Worm (Caenorhabditis elegans): ENCODE results near the gene M106.3.

M106.3 gene

DNA sequence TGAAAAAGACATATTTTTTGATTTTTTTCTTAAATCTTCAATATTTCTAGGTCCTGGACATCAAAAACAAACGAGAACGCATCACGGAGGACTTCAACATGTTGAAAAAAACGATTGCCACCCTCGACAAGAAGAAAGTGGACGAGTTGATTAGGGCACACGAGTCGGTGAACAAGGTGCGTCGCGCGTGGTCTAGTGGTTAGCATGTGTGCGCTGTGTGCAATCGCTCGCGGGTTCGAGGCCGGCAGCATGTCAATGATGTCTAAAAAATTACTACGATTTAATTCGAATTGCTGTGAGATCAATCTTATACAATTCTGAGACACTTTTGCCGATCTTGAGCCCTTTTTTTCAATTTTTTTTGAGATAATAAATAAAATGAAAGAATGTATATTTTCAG lies 20.6 kb downstream of the M106.3 start (continued):
- TF ChIP-seq nhr-28 (tag; optimal IDR thresholded peaks at IDR 0.05) (no peak), unc-39 (tag; optimal IDR thresholded peaks at IDR 0.05) (no peak), R02D3.7 (tag; optimal IDR thresholded peaks at IDR 0.05) (peak; percentile 43), skn-1 (tag; optimal IDR thresholded peaks at IDR 0.05) (peak; percentile 12), ZK546.5 (tag; optimal IDR thresholded peaks at IDR 0.05) (no peak), ceh-16 (tag; optimal IDR thresholded peaks at IDR 0.05) (no peak), ceh-28 (tag; optimal IDR thresholded peaks at IDR 0.05) (no peak), egl-5 (tag; optimal IDR thresholded peaks at IDR 0.05) (no peak), fkh-10 (GFP tag; optimal IDR thresholded peaks at IDR 0.05) (peak; percentile 8), nhr-25 (tag; optimal IDR thresholded peaks at IDR 0.05) (peak; percentile 71), nhr-76 (tag; optimal IDR thresholded peaks at IDR 0.05) (no peak), elt-2 (tag; optimal IDR thresholded peaks at IDR 0.05) (peak; percentile 58), tbx-2 (tag; optimal IDR thresholded peaks at IDR 0.05) (peak; percentile 62), nhr-77 (tag; optimal IDR thresholded peaks at IDR 0.05) (peak; percentile 77), nhr-11 (tag; optimal IDR thresholded peaks at IDR 0.05) (peak; percentile 46), sea-2 (GFP tag; optimal IDR thresholded peaks at IDR 0.05) (no peak), hmg-11 (tag; optimal IDR thresholded peaks at IDR 0.05) (peak; percentile 90), nhr-67 (tag; optimal IDR thresholded peaks at IDR 0.05) (no peak), ztf-4 (tag; optimal IDR thresholded peaks at IDR 0.05) (peak; percentile 68), lin-39 (tag; optimal IDR thresholded peaks at IDR 0.05) (peak; percentile 94), ama-1 (optimal IDR thresholded peaks at IDR 0.05) (peak; percentile 52), lin-15B (tag; optimal IDR thresholded peaks at IDR 0.05) (peak; percentile 45), aly-2 (tag; optimal IDR thresholded peaks at IDR 0.05) (no peak), snpc-4 (tag; optimal IDR thresholded peaks at IDR 0.05) (peak; percentile 20)

DNA sequence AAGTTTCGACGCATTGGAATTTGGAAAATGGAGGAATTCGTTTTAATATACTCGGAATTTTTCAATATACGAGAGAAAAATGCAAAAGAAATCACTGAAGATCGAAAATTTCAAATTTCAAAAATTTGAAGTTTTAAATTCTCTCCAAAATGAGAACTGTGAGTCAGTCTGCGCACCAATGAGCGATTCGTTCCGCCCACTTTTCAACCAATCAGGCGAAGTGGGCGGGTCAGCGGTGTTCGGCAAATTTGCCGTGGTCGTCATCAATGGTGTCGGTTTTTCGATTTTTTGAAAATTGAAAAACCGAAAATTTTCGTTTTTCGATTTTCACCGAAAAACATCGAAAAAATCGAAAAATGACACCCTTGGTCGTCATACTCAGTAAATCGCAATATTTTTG lies 22.2 kb downstream of the M106.3 start:
- TF ChIP-seq nfya-1 (tag; optimal IDR thresholded peaks at IDR 0.05; ENCODE audit: insufficient read depth) (peak; percentile 73), unc-62 (GFP tag; optimal IDR thresholded peaks at IDR 0.05) (no peak)

DNA sequence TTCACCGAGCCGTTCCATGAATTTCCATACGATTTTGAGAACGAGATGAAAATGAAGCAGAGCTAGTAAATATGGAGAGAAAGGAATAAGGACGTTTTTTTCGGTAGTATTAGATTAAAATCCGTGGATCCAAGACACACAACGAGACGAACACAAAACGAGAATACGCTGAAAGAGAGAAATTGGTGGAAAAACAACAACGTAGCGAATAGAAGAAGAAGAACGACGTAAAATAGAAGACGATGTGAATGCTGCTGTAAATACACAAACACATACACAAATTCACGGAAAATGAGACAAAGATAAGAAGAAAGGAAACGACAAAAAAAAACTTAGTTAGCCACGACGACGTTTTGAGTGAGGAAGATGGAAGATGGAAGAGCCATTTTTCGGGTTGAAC lies 26.0 kb downstream of the M106.3 start:
- no peak for TF ChIP-seq elt-3 (tag; optimal IDR thresholded peaks at IDR 0.05)

- TF ChIP-seq pqm-1 (tag; optimal IDR thresholded peaks at IDR 0.05) (no peak), nfya-1 (tag; optimal IDR thresholded peaks at IDR 0.05; ENCODE audit: insufficient read depth) (peak; percentile 24), sea-2 (GFP tag; optimal IDR thresholded peaks at IDR 0.05) (no peak), hmg-11 (tag; optimal IDR thresholded peaks at IDR 0.05) (no peak), jun-1 (tag; optimal IDR thresholded peaks at IDR 0.05) (no peak), elt-2 (tag; optimal IDR thresholded peaks at IDR 0.05) (no peak), ama-1 (optimal IDR thresholded peaks at IDR 0.05) (no peak), ztf-4 (tag; optimal IDR thresholded peaks at IDR 0.05) (no peak), lin-39 (tag; optimal IDR thresholded peaks at IDR 0.05) (peak; percentile 84), unc-62 (GFP tag; optimal IDR thresholded peaks at IDR 0.05) (no peak), skn-1 (tag; optimal IDR thresholded peaks at IDR 0.05) (no peak)
Measured at ce11 chrII:10829572-10829971, 31.1 kb downstream of the M106.3 start.

ce11 chrII:10829081-10829480 lies 31.6 kb downstream of the M106.3 start, which contains the start of gene VM106R.1:
VM106R.1 (minus strand) TSS chrII:10829181.
- TF ChIP-seq ama-1 (optimal IDR thresholded peaks at IDR 0.05) (no peak), ceh-82 (tag; optimal IDR thresholded peaks at IDR 0.05) (no peak), mml-1 (tag; optimal IDR thresholded peaks at IDR 0.05) (no peak), ZK546.5 (tag; optimal IDR thresholded peaks at IDR 0.05) (no peak), lsy-12 (tag; optimal IDR thresholded peaks at IDR 0.05) (no peak), nhr-23 (tag; optimal IDR thresholded peaks at IDR 0.05) (no peak)

DNA sequence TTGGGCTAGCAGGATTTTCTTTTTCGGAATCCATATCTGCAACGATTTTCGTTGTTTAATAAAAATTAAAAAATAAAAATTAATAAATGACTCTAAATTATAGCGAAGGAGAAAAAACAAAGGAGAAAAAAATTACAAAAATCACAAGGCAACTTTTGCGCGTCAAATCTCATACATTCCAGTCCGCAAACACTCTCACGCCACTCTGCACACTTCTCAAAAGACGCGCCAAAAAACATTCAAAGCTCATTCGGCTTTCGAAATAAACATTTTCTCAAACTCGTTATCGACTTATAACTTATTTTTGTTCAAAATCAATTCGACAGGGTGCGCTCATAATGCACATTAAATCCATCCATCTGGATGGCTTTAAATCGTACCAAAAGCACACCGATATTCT lies 36.7 kb downstream of the M106.3 start, which contains the start of the genes R06F6.12 and mix-1:
Gene R06F6.12, minus strand, starts transcription at position 36 of the 400 bp plus-strand sequence.
Gene mix-1, plus strand, starts transcription at position 201 of the 400 bp plus-strand sequence.
- TF ChIP-seq hmg-11 (tag; optimal IDR thresholded peaks at IDR 0.05) (peak; percentile 75), ZK546.5 (tag; optimal IDR thresholded peaks at IDR 0.05) (no peak), nhr-23 (tag; optimal IDR thresholded peaks at IDR 0.05) (peak; percentile 51), unc-62 (GFP tag; optimal IDR thresholded peaks at IDR 0.05) (no peak), mml-1 (tag; optimal IDR thresholded peaks at IDR 0.05) (no peak), sea-2 (GFP tag; optimal IDR thresholded peaks at IDR 0.05) (no peak), nhr-76 (tag; optimal IDR thresholded peaks at IDR 0.05) (no peak), jun-1 (tag; optimal IDR thresholded peaks at IDR 0.05) (no peak), fos-1 (tag; optimal IDR thresholded peaks at IDR 0.05) (no peak), pha-4 (tag; optimal IDR thresholded peaks at IDR 0.05) (peak; percentile 74), ama-1 (optimal IDR thresholded peaks at IDR 0.05) (no peak), elt-2 (tag; optimal IDR thresholded peaks at IDR 0.05) (peak; percentile 8), eor-1 (tag; optimal IDR thresholded peaks at IDR 0.05) (no peak), daf-12 (tag; optimal IDR thresholded peaks at IDR 0.05) (no peak), nfya-1 (tag; optimal IDR thresholded peaks at IDR 0.05; ENCODE audit: insufficient read depth) (peak; percentile 75), nhr-28 (tag; optimal IDR thresholded peaks at IDR 0.05) (no peak), tbx-2 (tag; optimal IDR thresholded peaks at IDR 0.05) (no peak), R02D3.7 (tag; optimal IDR thresholded peaks at IDR 0.05) (peak; percentile 7), nhr-12 (tag; optimal IDR thresholded peaks at IDR 0.05) (no peak), egl-27 (tag; optimal IDR thresholded peaks at IDR 0.05) (no peak), ceh-9 (tag; optimal IDR thresholded peaks at IDR 0.05) (no peak), nhr-43 (tag; optimal IDR thresholded peaks at IDR 0.05; ENCODE audit: poor library complexity, severe bottlenecking) (peak; percentile 62), lin-15B (tag; optimal IDR thresholded peaks at IDR 0.05) (peak; percentile 58), lin-39 (tag; optimal IDR thresholded peaks at IDR 0.05) (no peak)
